Fruit fly (Drosophila melanogaster) whole organism, adult: ENCODE data around the gene CG17026.

ENCODE experiments used
- CG11617 ChIP-seq: fragments of 200-800 bp; sonication (Bioruptor generic); optimal IDR thresholded peaks from 2 replicates; lab custom pipeline; 2017; ENCODE audit warnings: mild to moderate bottlenecking, missing biosample characterization, missing genetic modification reagents, missing genetic modification characterization
- CG1620 ChIP-seq: fragments of 200-800 bp; sonication (Bioruptor generic); optimal IDR thresholded peaks from 2 replicates; lab custom pipeline; 2016; ENCODE audit warnings: missing biosample characterization, missing genetic modification characterization
- Clk ChIP-seq: fragments of 200-800 bp; sonication (Bioruptor generic); optimal IDR thresholded peaks from 2 replicates; lab custom pipeline; 2017; ENCODE audit warnings: missing biosample characterization, missing genetic modification characterization
- Hr96 ChIP-seq: fragments of 200-800 bp; sonication (Bioruptor generic); optimal IDR thresholded peaks from 2 replicates; lab custom pipeline; 2016; ENCODE audit warnings: missing biosample characterization, missing genetic modification characterization
- bab1 ChIP-seq: fragments of 200-800 bp; sonication (Bioruptor generic); optimal IDR thresholded peaks from 3 replicates; lab custom pipeline; 2019; ENCODE audit warnings: missing biosample characterization, mild to moderate bottlenecking, missing genetic modification characterization, moderate library complexity
- cic ChIP-seq: fragments of 200-800 bp; sonication (Bioruptor generic); optimal IDR thresholded peaks from 2 replicates; lab custom pipeline; 2017; ENCODE audit warnings: missing biosample characterization, mild to moderate bottlenecking, missing genetic modification characterization, moderate library complexity
- kay ChIP-seq: fragments of 200-800 bp; sonication (Bioruptor generic); peaks from one replicate; lab custom pipeline; 2016; ENCODE audit warnings: missing biosample characterization, missing genetic modification characterization, borderline replicate concordance
- ovo ChIP-seq: fragments of 200-800 bp; sonication (Bioruptor generic); optimal IDR thresholded peaks from 2 replicates; lab custom pipeline; 2016; ENCODE audit warnings: missing biosample characterization, missing genetic modification characterization
- tj ChIP-seq: fragments of 200-800 bp; sonication (Bioruptor generic); optimal IDR thresholded peaks from 3 replicates; lab custom pipeline; 2017; ENCODE audit warnings: missing biosample characterization, mild to moderate bottlenecking, missing genetic modification characterization, moderate library complexity

- peak; percentile 76 for TF ChIP-seq cic (GFP tag; lab: Kevin White, UChicago)
- TF ChIP-seq CG11617 (GFP tag; lab: Kevin White, UChicago): peak; percentile 5
- peak; percentile 71 for TF ChIP-seq bab1 (GFP tag; lab: Kevin White, UChicago)
- no peak for TF ChIP-seq kay (GFP tag; lab: Kevin White, UChicago)
- TF ChIP-seq Clk (GFP tag; lab: Kevin White, UChicago): no peak
- peak; percentile 22 for TF ChIP-seq tj
- peak; percentile 44 for TF ChIP-seq ovo (GFP tag; lab: Kevin White, UChicago)
- peak; percentile 31 for TF ChIP-seq Hr96 (GFP tag; lab: Kevin White, UChicago)
- no peak for TF ChIP-seq CG1620 (GFP tag; lab: Kevin White, UChicago)
These were observed 36.4 kb downstream of the CG17026 start, which contains the start of gene mib1 for dm6 chr3L:16011319-16012210.
